Fruit fly (Drosophila melanogaster) whole organism, embryonic: ENCODE data around the gene Gk1.

Source experiments
- ATbp ChIP-seq: fragments of 200-800 bp; sonication (Bioruptor generic); optimal IDR thresholded peaks from 2 replicates; lab custom pipeline; 2017; ENCODE audit warnings: missing biosample characterization, mild to moderate bottlenecking, missing genetic modification characterization, missing genetic modification reagents
- Aef1 ChIP-seq: fragments of 200-800 bp; sonication (Bioruptor generic); IDR thresholded peaks from 3 replicates; pipeline ENCODE4 v1.3.6; 2022; ENCODE audit warnings: missing biosample characterization, missing genetic modification characterization
- Bgb ChIP-seq: fragments of 200-800 bp; sonication (Bioruptor generic); IDR thresholded peaks from 2 replicates; pipeline ENCODE4 v1.3.6; 2022; ENCODE audit warnings: missing biosample characterization, missing genetic modification characterization; ENCODE audit not compliant: partially characterized antibody
- Blimp-1 ChIP-seq: fragments of 200-800 bp; sonication (Bioruptor generic); optimal IDR thresholded peaks from 3 replicates; lab custom pipeline; 2018; ENCODE audit warnings: missing biosample characterization, missing genetic modification characterization, mild to moderate bottlenecking, moderate library complexity, missing genetic modification reagents
- CG10147 ChIP-seq: fragments of 200-800 bp; sonication (Bioruptor generic); optimal IDR thresholded peaks from 2 replicates; lab custom pipeline; 2019; ENCODE audit warnings: missing biosample characterization, mild to moderate bottlenecking, missing genetic modification characterization, moderate library complexity
- CG10209 ChIP-seq: fragments of 200-800 bp; sonication (Bioruptor generic); optimal IDR thresholded peaks from 3 replicates; lab custom pipeline; 2017; ENCODE audit warnings: missing biosample characterization, mild to moderate bottlenecking, missing genetic modification characterization, missing genetic modification reagents
- CG10431 ChIP-seq: fragments of 200-800 bp; sonication (Bioruptor generic); optimal IDR thresholded peaks from 3 replicates; lab custom pipeline; 2018; ENCODE audit warnings: missing biosample characterization, mild to moderate bottlenecking, missing genetic modification characterization
- CG10543 ChIP-seq: fragments of 200-800 bp; sonication (Bioruptor generic); optimal IDR thresholded peaks from 3 replicates; lab custom pipeline; 2017; ENCODE audit warnings: missing biosample characterization, mild to moderate bottlenecking, missing genetic modification characterization, moderate library complexity
- CG11085 ChIP-seq: fragments of 200-800 bp; sonication (Bioruptor generic); IDR thresholded peaks from 2 replicates; pipeline ENCODE4 v1.3.6; 2022; ENCODE audit warnings: missing biosample characterization, missing genetic modification characterization
- CG12104 ChIP-seq: fragments of 200-800 bp; sonication (Bioruptor generic); optimal IDR thresholded peaks from 3 replicates; lab custom pipeline; 2016; ENCODE audit warnings: missing biosample characterization, missing genetic modification characterization
- CG13775 ChIP-seq: fragments of 200-800 bp; sonication (Bioruptor generic); optimal IDR thresholded peaks from 3 replicates; lab custom pipeline; 2017; ENCODE audit warnings: missing biosample characterization, mild to moderate bottlenecking, missing genetic modification characterization
- CG1603 ChIP-seq: fragments of 200-800 bp; sonication (Bioruptor generic); optimal IDR thresholded peaks from 2 replicates; lab custom pipeline; 2019; ENCODE audit warnings: missing biosample characterization, mild to moderate bottlenecking, missing genetic modification characterization, moderate library complexity
- CG1647 ChIP-seq: fragments of 200-800 bp; sonication (Bioruptor generic); optimal IDR thresholded peaks from 3 replicates; lab custom pipeline; 2016; ENCODE audit warnings: missing biosample characterization, missing genetic modification characterization
- CG2875 ChIP-seq: fragments of 200-800 bp; sonication (Bioruptor generic); optimal IDR thresholded peaks from 2 replicates; lab custom pipeline; 2017; ENCODE audit warnings: missing biosample characterization, mild to moderate bottlenecking, missing genetic modification characterization, missing genetic modification reagents
- CG34376 ChIP-seq: fragments of 200-800 bp; sonication (Bioruptor generic); optimal IDR thresholded peaks from 2 replicates; lab custom pipeline; 2018; ENCODE audit warnings: missing biosample characterization, mild to moderate bottlenecking, missing genetic modification characterization
- CG3847 ChIP-seq: fragments of 200-800 bp; sonication (Bioruptor generic); IDR thresholded peaks from 2 replicates; pipeline ENCODE4 v1.3.6; 2022; ENCODE audit warnings: missing biosample characterization, missing genetic modification characterization
- CG4360 ChIP-seq: fragments of 200-800 bp; sonication (Bioruptor generic); IDR thresholded peaks from 2 replicates; pipeline ENCODE4 v1.3.6; 2022; ENCODE audit warnings: missing biosample characterization, missing genetic modification characterization
- CG4820 ChIP-seq: fragments of 200-800 bp; sonication (Bioruptor generic); optimal IDR thresholded peaks from 3 replicates; lab custom pipeline; 2016; ENCODE audit warnings: missing biosample characterization, missing genetic modification characterization
- CG6272 ChIP-seq: fragments of 200-800 bp; sonication (Bioruptor generic); IDR thresholded peaks from 2 replicates; pipeline ENCODE4 v1.3.6; 2022; ENCODE audit warnings: missing biosample characterization, missing genetic modification characterization
- CG8089 ChIP-seq: fragments of 200-800 bp; sonication (Bioruptor generic); optimal IDR thresholded peaks from 3 replicates; lab custom pipeline; 2016; ENCODE audit warnings: missing biosample characterization, missing genetic modification characterization
- CkIIα-i1 ChIP-seq: fragments of 200-800 bp; sonication (Bioruptor generic); IDR thresholded peaks from 2 replicates; pipeline ENCODE4 v1.3.6; 2022; ENCODE audit warnings: missing biosample characterization, missing genetic modification characterization
- Deaf1 ChIP-seq: fragments of 200-800 bp; optimal IDR thresholded peaks from 3 replicates; lab custom pipeline; 2019; ENCODE audit warnings: missing biosample characterization, mild to moderate bottlenecking, missing genetic modification characterization, moderate library complexity
- Dek ChIP-seq: fragments of 200-800 bp; sonication (Bioruptor generic); optimal IDR thresholded peaks from 3 replicates; lab custom pipeline; 2019; ENCODE audit warnings: missing biosample characterization, mild to moderate bottlenecking, missing genetic modification characterization, moderate library complexity
- Fer1 ChIP-seq: fragments of 200-800 bp; sonication (Bioruptor generic); optimal IDR thresholded peaks from 2 replicates; lab custom pipeline; 2017; ENCODE audit warnings: missing biosample characterization, mild to moderate bottlenecking, missing genetic modification characterization
- Fer3 ChIP-seq: fragments of 200-800 bp; sonication (Bioruptor generic); optimal IDR thresholded peaks from 2 replicates; lab custom pipeline; 2018; ENCODE audit warnings: missing biosample characterization, mild to moderate bottlenecking, missing genetic modification characterization, moderate library complexity
- GATAe ChIP-seq: fragments of 200-800 bp; sonication (Bioruptor generic); conservative IDR thresholded peaks from 2 replicates; pipeline ENCODE4 v1.3.6; 2022; ENCODE audit warnings: missing biosample characterization, missing genetic modification characterization
- Hmr ChIP-seq: fragments of 200-800 bp; sonication (Bioruptor generic); optimal IDR thresholded peaks from 3 replicates; lab custom pipeline; 2017; ENCODE audit warnings: mild to moderate bottlenecking, missing biosample characterization, missing genetic modification reagents, missing genetic modification characterization
- Hr3 ChIP-seq: fragments of 200-800 bp; sonication (Bioruptor generic); optimal IDR thresholded peaks from 3 replicates; lab custom pipeline; 2016; ENCODE audit warnings: missing biosample characterization, missing genetic modification characterization
- Hsf ChIP-seq: fragments of 200-800 bp; sonication (Bioruptor generic); optimal IDR thresholded peaks from 3 replicates; lab custom pipeline; 2016; ENCODE audit warnings: missing biosample characterization, missing genetic modification characterization
- Mad ChIP-seq: fragments of 200-800 bp; sonication (Bioruptor generic); optimal IDR thresholded peaks from 2 replicates; lab custom pipeline; 2016; ENCODE audit warnings: missing biosample characterization, missing genetic modification characterization
- Med ChIP-seq: fragments of 200-800 bp; sonication (Bioruptor generic); peaks from one replicate; lab custom pipeline; 2016; ENCODE audit warnings: missing biosample characterization, missing genetic modification characterization, mild to moderate bottlenecking, inconsistent platforms, moderate library complexity
- Optix ChIP-seq: fragments of 200-800 bp; sonication (Bioruptor generic); IDR thresholded peaks from 3 replicates; pipeline ENCODE4 v1.3.6; 2022; ENCODE audit warnings: missing biosample characterization, missing genetic modification characterization
- Pdp1 ChIP-seq, 2 experiments: fragments of 200-800 bp; sonication (Bioruptor generic); optimal IDR thresholded peaks; 3 replicates each; lab custom pipeline; 2016; ENCODE audit warnings: missing biosample characterization in 2 of 2, missing genetic modification characterization in 2 of 2, mild to moderate bottlenecking in 1 of 2, moderate library complexity in 1 of 2
- Tbp ChIP-seq: fragments of >200 bp; optimal IDR thresholded peaks from 2 replicates; lab custom pipeline; 2018; ENCODE audit warnings: missing biosample characterization, missing genetic modification characterization
- cas ChIP-seq: fragments of 200-800 bp; sonication (Bioruptor generic); IDR thresholded peaks from 2 replicates; pipeline ENCODE4 v1.3.6; 2022; ENCODE audit warnings: missing biosample characterization, missing genetic modification characterization
- corto ChIP-seq: fragments of 200-800 bp; sonication (Bioruptor generic); optimal IDR thresholded peaks from 2 replicates; lab custom pipeline; 2016; ENCODE audit warnings: missing biosample characterization, mild to moderate bottlenecking, missing genetic modification characterization, moderate library complexity
- crp ChIP-seq, 2 experiments: fragments of 200-800 bp; sonication (Bioruptor generic); optimal IDR thresholded peaks; 2 replicates in 1 of 2; 3 replicates in 1 of 2; lab custom pipeline; 2017; ENCODE audit warnings: missing biosample characterization in 2 of 2, missing genetic modification characterization in 2 of 2, mild to moderate bottlenecking in 1 of 2, moderate library complexity in 1 of 2
- da ChIP-seq: fragments of 200-800 bp; sonication (Bioruptor generic); optimal IDR thresholded peaks from 2 replicates; lab custom pipeline; 2016; ENCODE audit warnings: missing biosample characterization, missing genetic modification characterization
- eve ChIP-seq, 2 experiments: fragments of >200 bp; optimal IDR thresholded peaks; 2 replicates each; lab custom pipeline; 2017; ENCODE audit warnings: missing biosample characterization in 2 of 2, missing genetic modification characterization in 2 of 2
- exex ChIP-seq: fragments of 200-800 bp; sonication (Bioruptor generic); optimal IDR thresholded peaks from 4 replicates; lab custom pipeline; 2018; ENCODE audit warnings: missing biosample characterization, mild to moderate bottlenecking, missing genetic modification characterization, moderate library complexity
- fd96Cb ChIP-seq: fragments of 200-800 bp; sonication (Bioruptor generic); optimal IDR thresholded peaks from 2 replicates; lab custom pipeline; 2018; ENCODE audit warnings: missing biosample characterization, mild to moderate bottlenecking, missing genetic modification characterization, moderate library complexity
- fu2 ChIP-seq: fragments of 200-800 bp; sonication (Bioruptor generic); optimal IDR thresholded peaks from 2 replicates; lab custom pipeline; 2016; ENCODE audit warnings: missing biosample characterization, missing genetic modification characterization
- grn ChIP-seq: fragments of 200-800 bp; sonication (Bioruptor generic); optimal IDR thresholded peaks from 3 replicates; lab custom pipeline; 2017; ENCODE audit warnings: missing biosample characterization, missing genetic modification characterization
- gsb ChIP-seq: fragments of 200-800 bp; sonication (Bioruptor generic); IDR thresholded peaks from 2 replicates; pipeline ENCODE4 v1.3.6; 2022; ENCODE audit warnings: missing biosample characterization, missing genetic modification characterization
- gsb-n ChIP-seq: fragments of 200-800 bp; sonication (Bioruptor generic); optimal IDR thresholded peaks from 3 replicates; lab custom pipeline; 2018; ENCODE audit warnings: missing biosample characterization, mild to moderate bottlenecking, missing genetic modification characterization
- lbe ChIP-seq: fragments of 200-800 bp; sonication (Bioruptor generic); optimal IDR thresholded peaks from 2 replicates; lab custom pipeline; 2016; ENCODE audit warnings: missing biosample characterization, mild to moderate bottlenecking, missing genetic modification characterization
- org-1 ChIP-seq: fragments of 200-800 bp; sonication (Bioruptor generic); optimal IDR thresholded peaks from 2 replicates; lab custom pipeline; 2017; ENCODE audit warnings: missing biosample characterization, missing genetic modification characterization
- schlank ChIP-seq: fragments of 200-800 bp; sonication (Bioruptor generic); optimal IDR thresholded peaks from 2 replicates; lab custom pipeline; 2018; ENCODE audit warnings: missing biosample characterization, mild to moderate bottlenecking, missing genetic modification characterization
- toy ChIP-seq: fragments of 200-800 bp; sonication (Bioruptor generic); IDR thresholded peaks from 2 replicates; pipeline ENCODE4 v1.3.6; 2022; ENCODE audit warnings: missing biosample characterization, missing genetic modification characterization
- vfl ChIP-seq: fragments of 200-800 bp; sonication (Bioruptor generic); optimal IDR thresholded peaks from 2 replicates; lab custom pipeline; 2016; ENCODE audit warnings: missing biosample characterization, missing genetic modification characterization

Gk1 gene

dm6 chr3L:156591-157303 is 48.9 kb downstream of the Gk1 start (continued):
- TF ChIP-seq Dek (tag; lab: Kevin White, UChicago) (no peak), Tbp (GFP tag; lab: Kevin White, UChicago) (no peak), CG8089 (GFP tag; lab: Kevin White, UChicago) (no peak), CG10147 (no peak), Deaf1 (no peak), lbe (GFP tag; lab: Kevin White, UChicago) (peak; percentile 14), GATAe (GFP tag; lab: Robert Waterston, UW) (peak; percentile 100), Mad (GFP tag; lab: Kevin White, UChicago) (no peak), Med (peak; percentile 62), Hsf (GFP tag; lab: Kevin White, UChicago) (no peak), CG3847 (GFP tag; lab: Robert Waterston, UW) (no peak), CG4360 (GFP tag; lab: Robert Waterston, UW) (no peak), ATbp (GFP tag; lab: Kevin White, UChicago) (no peak), gsb-n (tag; lab: Kevin White, UChicago) (no peak), Hmr (peak; percentile 47), CG1603 (tag; lab: Kevin White, UChicago) (no peak), Fer1 (GFP tag; lab: Kevin White, UChicago) (peak; percentile 49), CG2875 (no peak), CG13775 (GFP tag; lab: Kevin White, UChicago) (no peak), Blimp-1 (GFP tag; lab: Kevin White, UChicago) (no peak), fd96Cb (no peak), CG6272 (GFP tag; lab: Robert Waterston, UW) (no peak), schlank (tag; lab: Kevin White, UChicago) (peak; percentile 19), CG10543 (peak; percentile 76), fu2 (GFP tag; lab: Kevin White, UChicago) (no peak), vfl (GFP tag; lab: Kevin White, UChicago) (no peak), CG34376 (peak; percentile 72), CG10209 (GFP tag; lab: Kevin White, UChicago) (no peak), CG10431 (GFP tag; lab: Kevin White, UChicago) (no peak), grn (GFP tag; lab: Kevin White, UChicago) (peak; percentile 45), CG1647 (GFP tag; lab: Kevin White, UChicago) (no peak), crp (GFP tag; optimal IDR thresholded peaks at IDR 0.05; lab: Kevin White, UChicago) (no peak), Bgb (GFP tag; lab: Robert Waterston, UW) (no peak), da (GFP tag; lab: Kevin White, UChicago) (no peak), org-1 (GFP tag; lab: Kevin White, UChicago) (no peak), CkIIα-i1 (GFP tag; lab: Robert Waterston, UW) (no peak), exex (peak; percentile 81), CG11085 (no peak), Hr3 (GFP tag; lab: Kevin White, UChicago) (no peak), cas (GFP tag; lab: Robert Waterston, UW) (no peak), corto (peak; percentile 32), Pdp1 (GFP tag; optimal IDR thresholded peaks at IDR 0.05; lab: Kevin White, UChicago) (peak in 1 of 2 experiments; percentile 77), Optix (GFP tag; lab: Robert Waterston, UW) (no peak), Aef1 (GFP tag; lab: Robert Waterston, UW) (no peak), toy (GFP tag; lab: Robert Waterston, UW) (no peak), Fer3 (peak; percentile 9), CG12104 (GFP tag; lab: Kevin White, UChicago) (no peak), CG4820 (no peak), eve (GFP tag; optimal IDR thresholded peaks at IDR 0.05; lab: Kevin White, UChicago) (no peak), gsb (no peak)
